Worm (Caenorhabditis elegans) whole organism, L3 larva: ENCODE results near the gene acp-7.

ENCODE experiments used
- R02D3.7 ChIP-seq: fragments of 150-350 bp; optimal IDR thresholded peaks from 2 replicates; lab custom pipeline; 2014; ENCODE audit warnings: missing biosample characterization, missing genetic modification characterization
- aly-2 ChIP-seq: fragments of 150-350 bp; optimal IDR thresholded peaks from 2 replicates; lab custom pipeline; 2014; ENCODE audit warnings: missing biosample characterization, missing genetic modification characterization
- ama-1 ChIP-seq: fragments of 150-350 bp; optimal IDR thresholded peaks from 2 replicates; lab custom pipeline; 2018
- ceh-16 ChIP-seq: sonication (generic microtip); optimal IDR thresholded peaks from 2 replicates; lab custom pipeline; 2017; ENCODE audit warnings: missing biosample characterization, missing genetic modification characterization
- ceh-28 ChIP-seq: fragments of 150-350 bp; optimal IDR thresholded peaks from 2 replicates; lab custom pipeline; 2014; ENCODE audit warnings: missing biosample characterization, missing genetic modification reagents, missing genetic modification characterization
- ceh-82 ChIP-seq: fragments of 150-350 bp; optimal IDR thresholded peaks from 2 replicates; lab custom pipeline; 2014; ENCODE audit warnings: missing biosample characterization, missing genetic modification characterization
- ceh-9 ChIP-seq: sonication (generic microtip); optimal IDR thresholded peaks from 2 replicates; lab custom pipeline; 2018; ENCODE audit warnings: missing biosample characterization, missing genetic modification characterization
- daf-12 ChIP-seq: fragments of 150-350 bp; optimal IDR thresholded peaks from 2 replicates; lab custom pipeline; 2014; ENCODE audit warnings: missing biosample characterization, missing genetic modification reagents, missing genetic modification characterization
- egl-27 ChIP-seq: sonication (generic microtip); optimal IDR thresholded peaks from 4 replicates; lab custom pipeline; 2017; ENCODE audit warnings: missing biosample characterization, missing genetic modification reagents, missing genetic modification characterization
- egl-5 ChIP-seq: fragments of 150-350 bp; optimal IDR thresholded peaks from 2 replicates; lab custom pipeline; 2017; ENCODE audit warnings: missing biosample characterization, missing genetic modification reagents, missing genetic modification characterization, inconsistent platforms
- elt-1 ChIP-seq: fragments of 150-350 bp; optimal IDR thresholded peaks from 2 replicates; lab custom pipeline; 2014; ENCODE audit warnings: missing biosample characterization, missing genetic modification characterization
- elt-2 ChIP-seq: sonication (generic microtip); optimal IDR thresholded peaks from 2 replicates; lab custom pipeline; 2016; ENCODE audit warnings: missing genetic modification reagents, mild to moderate bottlenecking, missing genetic modification characterization, missing compliant biosample characterization
- eor-1 ChIP-seq, 2 experiments: fragments of 150-350 bp; optimal IDR thresholded peaks; 2 replicates each; lab custom pipeline; 2014 to 2018; ENCODE audit warnings: missing biosample characterization in 2 of 2, missing genetic modification characterization in 2 of 2
- fkh-10 ChIP-seq: sonication (generic microtip); optimal IDR thresholded peaks from 2 replicates; lab custom pipeline; 2017; ENCODE audit warnings: missing biosample characterization, missing genetic modification reagents, missing genetic modification characterization
- fkh-2 ChIP-seq: fragments of 150-350 bp; optimal IDR thresholded peaks from 2 replicates; lab custom pipeline; 2014; ENCODE audit warnings: missing biosample characterization, missing genetic modification reagents, missing genetic modification characterization
- fos-1 ChIP-seq: fragments of 150-350 bp; optimal IDR thresholded peaks from 2 replicates; lab custom pipeline; 2014; ENCODE audit warnings: missing biosample characterization, missing genetic modification characterization
- hmg-11 ChIP-seq: sonication (generic microtip); optimal IDR thresholded peaks from 2 replicates; lab custom pipeline; 2016; ENCODE audit warnings: missing genetic modification characterization, missing compliant biosample characterization
- jun-1 ChIP-seq: fragments of 150-350 bp; optimal IDR thresholded peaks from 2 replicates; lab custom pipeline; 2014; ENCODE audit warnings: missing biosample characterization, missing genetic modification reagents, missing genetic modification characterization
- lin-39 ChIP-seq: fragments of 150-350 bp; optimal IDR thresholded peaks from 2 replicates; lab custom pipeline; 2018; ENCODE audit warnings: missing biosample characterization, missing genetic modification reagents, missing genetic modification characterization
- lsy-12 ChIP-seq: sonication (generic microtip); optimal IDR thresholded peaks from 2 replicates; lab custom pipeline; 2016; ENCODE audit warnings: mild to moderate bottlenecking, missing genetic modification characterization, missing compliant biosample characterization
- mdl-1 ChIP-seq: fragments of 150-350 bp; optimal IDR thresholded peaks from 2 replicates; lab custom pipeline; 2014; ENCODE audit warnings: missing biosample characterization, missing genetic modification characterization
- nhr-11 ChIP-seq: fragments of 150-350 bp; optimal IDR thresholded peaks from 2 replicates; lab custom pipeline; 2014; ENCODE audit warnings: missing biosample characterization, missing genetic modification characterization
- nhr-12 ChIP-seq: fragments of 150-350 bp; optimal IDR thresholded peaks from 2 replicates; lab custom pipeline; 2014; ENCODE audit warnings: missing biosample characterization, missing genetic modification characterization
- nhr-23 ChIP-seq: fragments of 150-350 bp; optimal IDR thresholded peaks from 2 replicates; lab custom pipeline; 2014; ENCODE audit warnings: missing biosample characterization, missing genetic modification reagents, missing genetic modification characterization
- nhr-237 ChIP-seq: fragments of 150-350 bp; optimal IDR thresholded peaks from 2 replicates; lab custom pipeline; 2014; ENCODE audit warnings: missing biosample characterization, missing genetic modification characterization
- nhr-28 ChIP-seq: fragments of 150-350 bp; optimal IDR thresholded peaks from 2 replicates; lab custom pipeline; 2014; ENCODE audit warnings: missing biosample characterization, missing genetic modification characterization
- nhr-43 ChIP-seq: sonication (generic microtip); optimal IDR thresholded peaks from 2 replicates; lab custom pipeline; 2016; ENCODE audit warnings: mild to moderate bottlenecking, missing genetic modification characterization, missing compliant biosample characterization; ENCODE audit not compliant: poor library complexity, severe bottlenecking
- nhr-76 ChIP-seq: fragments of 150-350 bp; sonication (generic microtip); optimal IDR thresholded peaks from 5 replicates; lab custom pipeline; 2014; ENCODE audit warnings: missing biosample characterization, missing genetic modification characterization
- nhr-77 ChIP-seq: fragments of 150-350 bp; optimal IDR thresholded peaks from 2 replicates; lab custom pipeline; 2014; ENCODE audit warnings: missing biosample characterization, missing genetic modification characterization
- pha-4 ChIP-seq: fragments of 150-350 bp; optimal IDR thresholded peaks from 2 replicates; lab custom pipeline; 2014; ENCODE audit warnings: missing biosample characterization, missing genetic modification reagents, missing genetic modification characterization
- pqm-1 ChIP-seq: fragments of 150-350 bp; optimal IDR thresholded peaks from 2 replicates; lab custom pipeline; 2017; ENCODE audit warnings: missing biosample characterization, missing genetic modification characterization, inconsistent platforms
- snpc-4 ChIP-seq: fragments of 150-350 bp; optimal IDR thresholded peaks from 2 replicates; lab custom pipeline; 2014; ENCODE audit warnings: missing biosample characterization, missing genetic modification characterization
- tbx-2 ChIP-seq: sonication (generic microtip); optimal IDR thresholded peaks from 2 replicates; lab custom pipeline; 2016; ENCODE audit warnings: mild to moderate bottlenecking, missing genetic modification characterization, missing compliant biosample characterization
- unc-39 ChIP-seq: sonication (generic microtip); optimal IDR thresholded peaks from 4 replicates; lab custom pipeline; 2017; ENCODE audit warnings: missing biosample characterization, missing genetic modification characterization
- ztf-4 ChIP-seq: fragments of 150-350 bp; optimal IDR thresholded peaks from 2 replicates; lab custom pipeline; 2014; ENCODE audit warnings: missing biosample characterization, missing genetic modification characterization

The acp-7 gene

DNA sequence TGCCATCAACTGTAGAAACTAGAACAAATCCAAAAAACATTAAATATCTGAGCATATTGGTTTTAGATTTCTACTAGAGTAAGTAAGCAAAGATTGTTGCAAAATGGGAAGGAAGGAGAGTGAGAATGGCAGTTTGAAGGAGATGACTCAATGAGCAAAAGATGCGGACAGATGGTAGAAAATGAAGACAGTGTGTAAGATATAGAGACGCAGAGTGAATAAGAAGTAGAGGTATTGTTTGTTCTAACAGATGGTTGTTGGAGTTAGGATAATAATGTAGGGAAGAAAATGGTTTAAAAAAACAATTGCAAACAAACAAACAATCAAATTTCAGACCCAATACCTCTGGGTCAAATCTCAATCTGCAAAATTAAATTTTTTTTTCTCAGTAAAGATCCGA is 39.7 kb upstream of the acp-7 start, which contains the start of gene tmed-13:
Gene tmed-13, minus strand, starts transcription at position 169 of the 400 bp plus-strand sequence.
- no peak for TF ChIP-seq ztf-4 (tag; lab: Kevin White, UChicago)
- TF ChIP-seq pha-4 (tag; lab: Kevin White, UChicago): peak; percentile 42

DNA sequence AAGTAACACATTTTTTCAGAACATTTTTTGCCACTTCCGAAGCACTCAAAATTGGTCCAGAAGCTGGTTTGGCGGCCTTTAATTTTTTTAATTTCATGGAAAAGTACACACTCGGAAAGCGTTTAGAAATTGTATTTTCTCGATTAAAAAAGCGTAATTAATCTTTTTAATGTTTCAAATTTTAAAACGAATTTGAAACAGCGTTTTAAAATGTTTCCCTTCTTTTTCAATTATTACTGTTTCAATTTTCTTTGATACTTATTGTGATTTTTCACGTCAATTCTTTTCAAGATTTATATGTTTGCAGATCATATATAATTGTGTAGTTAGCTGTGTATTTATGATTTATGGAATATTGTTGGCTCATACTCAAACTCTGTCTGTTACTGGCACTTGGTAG is 32.5 kb upstream of the acp-7 start, which contains the start of gene acr-25:
Gene acr-25, plus strand, starts transcription at position 301 of the 400 bp plus-strand sequence.
- TF ChIP-seq lin-39 (no peak), lsy-12 (no peak), ceh-9 (tag; lab: Kevin White, UChicago) (no peak), unc-39 (tag; lab: Kevin White, UChicago) (no peak), pha-4 (tag; lab: Kevin White, UChicago) (no peak), jun-1 (tag; lab: Kevin White, UChicago) (no peak), ceh-16 (tag; lab: Kevin White, UChicago) (no peak), ama-1 (lab: Kevin White, UChicago) (no peak), nhr-12 (no peak), nhr-77 (tag; lab: Kevin White, UChicago) (no peak), nhr-237 (tag; lab: Kevin White, UChicago) (no peak), R02D3.7 (tag; lab: Kevin White, UChicago) (no peak), nhr-76 (tag; lab: Kevin White, UChicago) (no peak), nhr-28 (tag; lab: Kevin White, UChicago) (no peak), nhr-43 (tag; lab: Kevin White, UChicago) (no peak), elt-1 (tag; lab: Kevin White, UChicago) (no peak), fkh-10 (GFP tag; lab: Kevin White, UChicago) (no peak), ceh-28 (no peak), aly-2 (tag; lab: Kevin White, UChicago) (no peak)

DNA sequence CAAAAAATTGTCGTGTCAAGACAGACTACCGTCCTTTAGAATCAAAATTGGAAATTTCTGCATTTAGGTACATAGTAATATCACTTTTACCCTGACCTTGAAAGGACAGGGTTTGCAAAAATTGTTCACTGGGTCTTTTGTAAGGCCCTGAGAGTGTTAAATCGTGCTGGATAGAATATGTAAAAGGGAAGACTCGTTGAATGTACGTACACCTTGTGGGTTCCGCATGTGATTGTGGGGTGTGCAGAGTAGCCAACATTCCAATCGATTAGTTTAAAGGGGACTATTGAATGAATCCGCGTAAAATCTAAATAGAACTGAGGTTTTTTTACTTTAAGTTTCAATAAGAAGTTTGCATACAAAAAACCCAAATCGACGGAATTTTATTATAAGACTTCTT is 29.1 kb upstream of the acp-7 start:
- no peak for TF ChIP-seq nhr-11 (tag; lab: Kevin White, UChicago)
- TF ChIP-seq hmg-11 (tag; lab: Kevin White, UChicago): no peak
- TF ChIP-seq eor-1 (tag; optimal IDR thresholded peaks at IDR 0.05; lab: Kevin White, UChicago): no peak
- no peak for TF ChIP-seq pha-4 (tag; lab: Kevin White, UChicago)
- TF ChIP-seq nhr-23: no peak
- TF ChIP-seq mdl-1: no peak

DNA sequence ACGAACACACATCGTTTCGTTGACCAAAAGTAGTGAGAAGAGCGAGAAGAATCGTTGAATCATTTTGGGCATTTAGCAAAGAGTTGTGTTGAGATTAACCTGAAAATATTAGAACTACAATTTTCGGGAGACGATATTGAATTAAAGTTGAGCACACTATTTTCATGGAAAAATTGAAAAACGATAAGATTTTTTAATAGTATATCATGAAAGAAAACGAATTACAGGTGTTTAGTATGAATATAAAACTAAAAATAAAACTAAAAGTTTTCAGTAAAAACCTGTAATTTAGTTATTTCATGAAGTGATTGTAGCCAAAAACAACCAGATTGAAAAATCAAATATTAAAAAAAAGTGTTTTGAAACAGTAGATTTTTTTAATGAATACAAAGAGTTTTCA is 26.0 kb upstream of the acp-7 start, which contains the start of gene lgc-10:
Gene lgc-10, minus strand, starts transcription at position 101 of the 400 bp plus-strand sequence.
- no peak for TF ChIP-seq lin-39
- TF ChIP-seq nhr-23: no peak
- TF ChIP-seq daf-12 (tag; lab: Kevin White, UChicago): no peak
- TF ChIP-seq egl-5 (tag; lab: Kevin White, UChicago): no peak
- TF ChIP-seq fos-1: no peak
- TF ChIP-seq ceh-16 (tag; lab: Kevin White, UChicago): no peak
- no peak for TF ChIP-seq egl-27
- TF ChIP-seq ceh-82: no peak
- TF ChIP-seq eor-1 (tag; optimal IDR thresholded peaks at IDR 0.05; lab: Kevin White, UChicago): no peak
- no peak for TF ChIP-seq aly-2 (tag; lab: Kevin White, UChicago)
- TF ChIP-seq elt-1 (tag; lab: Kevin White, UChicago): no peak
- TF ChIP-seq snpc-4: no peak
- TF ChIP-seq elt-2: no peak
- no peak for TF ChIP-seq tbx-2 (tag; lab: Kevin White, UChicago)
- no peak for TF ChIP-seq fkh-2 (tag; lab: Kevin White, UChicago)

DNA sequence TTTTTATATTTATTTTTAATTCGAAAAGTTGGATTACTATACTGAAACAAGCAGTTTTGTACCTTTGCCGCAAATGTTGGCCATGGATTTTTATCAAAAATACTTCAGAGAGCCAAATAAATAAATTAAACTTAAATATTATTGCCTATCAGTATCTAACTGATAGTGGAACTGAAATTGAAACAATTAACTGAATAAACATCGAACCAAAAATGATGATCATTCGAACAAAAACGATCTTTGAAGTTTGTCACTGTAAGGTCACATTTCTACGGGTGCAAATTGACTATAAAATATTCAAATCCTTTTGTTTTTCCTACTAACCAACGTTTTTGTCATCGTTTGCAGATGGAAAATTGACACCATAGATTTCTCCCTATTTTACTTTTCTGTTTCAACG is 11.5 kb upstream of the acp-7 start:
- TF ChIP-seq egl-27 (no peak), elt-2 (peak; percentile 33), pqm-1 (tag; lab: Kevin White, UChicago) (peak; percentile 69)
